Fruit fly (Drosophila melanogaster): ENCODE results near the gene CG17075.

The CG17075 gene

DNA sequence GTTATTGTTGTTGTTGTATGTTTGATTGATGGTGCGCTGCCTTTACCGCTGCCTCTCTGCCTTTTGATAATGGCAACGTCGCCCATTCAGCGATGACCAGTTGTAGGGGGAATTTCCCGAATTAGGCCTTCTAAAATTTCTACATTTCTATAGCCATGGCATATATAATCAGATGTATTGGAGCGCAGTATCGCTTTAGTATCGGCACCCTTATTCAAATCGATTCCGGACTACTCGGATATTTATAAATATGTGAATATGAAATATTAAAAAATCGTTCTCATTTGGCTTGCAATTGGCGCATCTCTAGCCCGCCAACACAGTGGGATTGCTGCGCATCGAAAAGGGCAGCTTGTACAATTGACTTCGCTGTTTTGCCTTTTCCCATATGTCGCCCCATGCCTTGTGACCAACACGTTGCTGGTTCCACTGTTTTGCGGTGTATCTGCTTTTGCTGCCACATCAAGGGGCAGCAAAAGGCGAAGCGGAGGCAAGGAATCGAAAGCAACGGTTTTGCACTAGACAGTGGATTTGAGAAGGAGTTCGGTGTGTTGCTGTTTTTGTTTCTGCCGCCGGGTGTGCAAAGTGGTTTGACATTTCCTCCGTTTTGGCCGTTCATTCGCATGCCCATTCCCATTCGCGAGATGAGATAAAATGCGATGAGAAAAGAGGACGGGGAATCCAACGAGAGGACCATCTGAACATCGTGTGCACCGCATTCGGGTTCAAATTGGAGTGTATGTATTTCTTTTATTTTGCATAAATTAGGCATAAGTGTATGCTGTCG, 42.5 kb downstream of the CG17075 start (continued):
- TF ChIP-seq mirr (GFP tag; optimal IDR thresholded peaks at IDR 0.05) (no peak), corto (GFP tag; optimal IDR thresholded peaks at IDR 0.05) (peak; percentile 72), Side (GFP tag; optimal IDR thresholded peaks at IDR 0.05) (no peak), sob (GFP tag; IDR thresholded peaks at IDR 0.05) (peak; percentile 63; the same call in 1 of the 2 replicates), Hmr (GFP tag; optimal IDR thresholded peaks at IDR 0.05) (peak; percentile 71), HHEX (GFP tag; optimal IDR thresholded peaks at IDR 0.05) (peak; percentile 43), chn (GFP tag; optimal IDR thresholded peaks at IDR 0.05) (peak; percentile 31), pan (optimal IDR thresholded peaks at IDR 0.05) (no peak), pan (GFP tag; optimal IDR thresholded peaks at IDR 0.05 in 1 of 2, IDR thresholded peaks at IDR 0.05 in 1 of 2) (peak in 1 of 2 experiments; percentile 57), org-1 (GFP tag; optimal IDR thresholded peaks at IDR 0.05) (peak; percentile 48), cato (GFP tag; optimal IDR thresholded peaks at IDR 0.05; ENCODE audit: borderline replicate concordance) (no peak), dati (GFP tag; IDR thresholded peaks at IDR 0.05) (peak; percentile 47; the same call in 1 of the 2 replicates), tup (GFP tag; optimal IDR thresholded peaks at IDR 0.05) (peak; percentile 48), danr (GFP tag; IDR thresholded peaks at IDR 0.05) (no peak), CG7928 (GFP tag; optimal IDR thresholded peaks at IDR 0.05) (no peak), CG16863 (GFP tag; optimal IDR thresholded peaks at IDR 0.05) (peak; percentile 40), Camta (GFP tag; optimal IDR thresholded peaks at IDR 0.05) (no peak), CG12236 (GFP tag; optimal IDR thresholded peaks at IDR 0.05) (no peak), NK7.1 (GFP tag; optimal IDR thresholded peaks at IDR 0.05) (no peak), H15 (GFP tag; IDR thresholded peaks at IDR 0.05) (peak; percentile 43; the same call in 1 of the 3 replicates), amos (GFP tag; IDR thresholded peaks at IDR 0.05; ENCODE audit: partially characterized antibody) (no peak), prd (optimal IDR thresholded peaks at IDR 0.05) (no peak), prd (GFP tag; IDR thresholded peaks at IDR 0.05) (peak; percentile 74), CG11723 (GFP tag; optimal IDR thresholded peaks at IDR 0.05) (no peak), tgo (GFP tag; IDR thresholded peaks at IDR 0.05) (peak; percentile 76), pros (GFP tag; optimal IDR thresholded peaks at IDR 0.05) (no peak), sug (tag; optimal IDR thresholded peaks at IDR 0.05) (peak; percentile 52), CG4424 (GFP tag; optimal IDR thresholded peaks at IDR 0.05) (peak; percentile 51), insv (GFP tag; optimal IDR thresholded peaks at IDR 0.05) (no peak), CG10565 (GFP tag; optimal IDR thresholded peaks at IDR 0.05) (no peak), CG14965 (GFP tag; optimal IDR thresholded peaks at IDR 0.05; ENCODE audit: borderline replicate concordance) (no peak), CG10979 (tag; optimal IDR thresholded peaks at IDR 0.05) (peak; percentile 34), kay (GFP tag; optimal IDR thresholded peaks at IDR 0.05) (peak; percentile 54), CG13287 (GFP tag; IDR thresholded peaks at IDR 0.05; ENCODE audit: partially characterized antibody) (no peak), CG33557 (GFP tag; optimal IDR thresholded peaks at IDR 0.05) (no peak), CG6654 (GFP tag; optimal IDR thresholded peaks at IDR 0.05) (no peak), D19A (tag; optimal IDR thresholded peaks at IDR 0.05) (peak; percentile 38), en (GFP tag; optimal IDR thresholded peaks at IDR 0.05) (no peak), CoRest (tag; optimal IDR thresholded peaks at IDR 0.05) (no peak), CG2120 (GFP tag; optimal IDR thresholded peaks at IDR 0.05) (peak; percentile 80), CG3281 (GFP tag; optimal IDR thresholded peaks at IDR 0.05) (no peak), Elba2 (GFP tag; optimal IDR thresholded peaks at IDR 0.05) (no peak), Dad (GFP tag; optimal IDR thresholded peaks at IDR 0.05) (peak; percentile 33), CG5245 (GFP tag; optimal IDR thresholded peaks at IDR 0.05) (peak; percentile 39), CG6683 (GFP tag; optimal IDR thresholded peaks at IDR 0.05) (peak; percentile 42), Hey (tag; optimal IDR thresholded peaks at IDR 0.05) (no peak), Drgx (GFP tag; IDR thresholded peaks at IDR 0.05) (peak; percentile 67), Opbp (GFP tag; IDR thresholded peaks at IDR 0.05; ENCODE audit: partially characterized antibody) (no peak), Dip3 (GFP tag; optimal IDR thresholded peaks at IDR 0.05) (peak; percentile 59), CG8765 (GFP tag; IDR thresholded peaks at IDR 0.05) (no peak)
